Fruit fly (Drosophila melanogaster) whole organism, prepupa: ENCODE data around the gene Hakai.

Source experiments
- Blimp-1 ChIP-seq: fragments of 200-800 bp; sonication (Bioruptor generic); optimal IDR thresholded peaks from 3 replicates; lab custom pipeline; 2017; ENCODE audit warnings: missing biosample characterization, missing genetic modification characterization, mild to moderate bottlenecking, moderate library complexity, missing genetic modification reagents
- CG11294 ChIP-seq: fragments of 200-800 bp; sonication (Bioruptor generic); IDR thresholded peaks from 2 replicates; pipeline ENCODE4 v1.3.6; 2022; ENCODE audit warnings: missing biosample characterization, missing genetic modification characterization
- CG11902 ChIP-seq: fragments of 200-800 bp; sonication (Bioruptor generic); optimal IDR thresholded peaks from 3 replicates; lab custom pipeline; 2016; ENCODE audit warnings: missing biosample characterization, missing genetic modification characterization
- CG15336 ChIP-seq: fragments of 200-800 bp; sonication (Bioruptor generic); IDR thresholded peaks from 2 replicates; pipeline ENCODE4 v1.3.6; 2022; ENCODE audit warnings: missing biosample characterization, missing genetic modification characterization
- CG16779 ChIP-seq: fragments of 200-800 bp; sonication (Bioruptor generic); optimal IDR thresholded peaks from 3 replicates; lab custom pipeline; 2017; ENCODE audit warnings: missing biosample characterization, mild to moderate bottlenecking, missing genetic modification characterization
- CG3032 ChIP-seq: fragments of 200-800 bp; optimal IDR thresholded peaks from 2 replicates; lab custom pipeline; 2019; ENCODE audit warnings: missing biosample characterization, mild to moderate bottlenecking, missing genetic modification characterization, moderate library complexity
- CG32006 ChIP-seq: fragments of 200-800 bp; sonication (Bioruptor generic); optimal IDR thresholded peaks from 3 replicates; lab custom pipeline; 2017; ENCODE audit warnings: missing biosample characterization, mild to moderate bottlenecking, missing genetic modification characterization
- CG3919 ChIP-seq: fragments of 200-800 bp; sonication (Bioruptor generic); optimal IDR thresholded peaks from 3 replicates; lab custom pipeline; 2016; ENCODE audit warnings: missing biosample characterization, missing genetic modification characterization
- CG4318 ChIP-seq: fragments of 200-800 bp; sonication (Bioruptor generic); optimal IDR thresholded peaks from 3 replicates; lab custom pipeline; 2017; ENCODE audit warnings: missing biosample characterization, mild to moderate bottlenecking, missing genetic modification characterization
- CG6276 ChIP-seq: fragments of 200-800 bp; sonication (Bioruptor generic); optimal IDR thresholded peaks from 2 replicates; lab custom pipeline; 2017; ENCODE audit warnings: missing biosample characterization, mild to moderate bottlenecking, missing genetic modification characterization
- CG6792 ChIP-seq: fragments of 200-800 bp; sonication (Bioruptor generic); optimal IDR thresholded peaks from 3 replicates; lab custom pipeline; 2016; ENCODE audit warnings: missing biosample characterization, missing genetic modification characterization
- CG6808 ChIP-seq: fragments of 200-800 bp; sonication (Bioruptor generic); optimal IDR thresholded peaks from 3 replicates; lab custom pipeline; 2017; ENCODE audit warnings: missing biosample characterization, missing genetic modification characterization, mild to moderate bottlenecking, moderate library complexity, missing genetic modification reagents
- CG7368 ChIP-seq: fragments of 200-800 bp; sonication (Bioruptor generic); optimal IDR thresholded peaks from 3 replicates; lab custom pipeline; 2016; ENCODE audit warnings: missing biosample characterization, missing genetic modification characterization
- CG8319 ChIP-seq: fragments of 200-800 bp; sonication (Bioruptor generic); optimal IDR thresholded peaks from 3 replicates; lab custom pipeline; 2016; ENCODE audit warnings: missing biosample characterization, missing genetic modification characterization
- CG8632 ChIP-seq: fragments of 200-800 bp; sonication (Bioruptor generic); optimal IDR thresholded peaks from 3 replicates; lab custom pipeline; 2016; ENCODE audit warnings: missing biosample characterization, missing genetic modification characterization
- CG9139 ChIP-seq: fragments of 200-800 bp; sonication (Bioruptor generic); optimal IDR thresholded peaks from 3 replicates; lab custom pipeline; 2017; ENCODE audit warnings: missing biosample characterization, mild to moderate bottlenecking, missing genetic modification characterization
- Eip75B ChIP-seq: fragments of 200-800 bp; sonication (Bioruptor generic); optimal IDR thresholded peaks from 3 replicates; lab custom pipeline; 2016; ENCODE audit warnings: missing biosample characterization, missing genetic modification characterization
- Eip78C ChIP-seq: fragments of 200-800 bp; sonication (Bioruptor generic); peaks from one replicate; lab custom pipeline; 2016; ENCODE audit warnings: missing biosample characterization, missing genetic modification characterization
- Eip93F ChIP-seq: fragments of 200-800 bp; sonication (Bioruptor generic); optimal IDR thresholded peaks from 2 replicates; lab custom pipeline; 2016; ENCODE audit warnings: missing biosample characterization, mild to moderate bottlenecking, missing genetic modification characterization
- Ets21C ChIP-seq: fragments of 200-800 bp; sonication (Bioruptor generic); optimal IDR thresholded peaks from 3 replicates; lab custom pipeline; 2016; ENCODE audit warnings: missing biosample characterization, missing genetic modification characterization
- Gug ChIP-seq: fragments of 200-800 bp; sonication (Bioruptor generic); IDR thresholded peaks from 2 replicates; pipeline ENCODE4 v1.3.6; 2022; ENCODE audit warnings: missing biosample characterization, missing genetic modification characterization
- Hr38 ChIP-seq: sonication (Bioruptor generic); optimal IDR thresholded peaks from 2 replicates; lab custom pipeline; 2016; ENCODE audit warnings: missing biosample characterization, missing genetic modification characterization
- Hr39 ChIP-seq: fragments of 200-800 bp; sonication (Bioruptor generic); optimal IDR thresholded peaks from 2 replicates; lab custom pipeline; 2016; ENCODE audit warnings: missing biosample characterization, missing genetic modification characterization
- Hr4 ChIP-seq: fragments of 200-800 bp; sonication (Bioruptor generic); optimal IDR thresholded peaks from 3 replicates; lab custom pipeline; 2016; ENCODE audit warnings: missing biosample characterization, missing genetic modification characterization
- OdsH ChIP-seq: fragments of 200-800 bp; sonication (Bioruptor generic); optimal IDR thresholded peaks from 3 replicates; lab custom pipeline; 2016; ENCODE audit warnings: missing biosample characterization, missing genetic modification characterization
- Sox14 ChIP-seq: fragments of 200-800 bp; sonication (Bioruptor generic); optimal IDR thresholded peaks from 3 replicates; lab custom pipeline; 2016; ENCODE audit warnings: missing biosample characterization, missing genetic modification characterization
- Sox15 ChIP-seq: fragments of 200-800 bp; sonication (Bioruptor generic); optimal IDR thresholded peaks from 3 replicates; lab custom pipeline; 2016; ENCODE audit warnings: missing biosample characterization, missing genetic modification characterization
- achi ChIP-seq: fragments of 200-800 bp; sonication (Bioruptor generic); optimal IDR thresholded peaks from 3 replicates; lab custom pipeline; 2016; ENCODE audit warnings: missing biosample characterization, missing genetic modification characterization
- acj6 ChIP-seq: fragments of 200-800 bp; sonication (Bioruptor generic); optimal IDR thresholded peaks from 3 replicates; lab custom pipeline; 2016; ENCODE audit warnings: missing biosample characterization, missing genetic modification characterization
- cyc ChIP-seq: fragments of 200-800 bp; sonication (Bioruptor generic); optimal IDR thresholded peaks from 3 replicates; lab custom pipeline; 2016; ENCODE audit warnings: missing biosample characterization, missing genetic modification characterization
- dac ChIP-seq: fragments of 200-800 bp; sonication (Bioruptor generic); optimal IDR thresholded peaks from 2 replicates; lab custom pipeline; 2017; ENCODE audit warnings: missing biosample characterization, mild to moderate bottlenecking, missing genetic modification characterization
- dsx ChIP-seq: fragments of 200-800 bp; optimal IDR thresholded peaks from 3 replicates; lab custom pipeline; 2019; ENCODE audit warnings: missing biosample characterization, mild to moderate bottlenecking, missing genetic modification characterization, moderate library complexity; ENCODE audit not compliant: poor library complexity, severe bottlenecking
- eg ChIP-seq: fragments of 200-800 bp; sonication (Bioruptor generic); IDR thresholded peaks from 3 replicates; pipeline ENCODE4 v1.3.6; 2022; ENCODE audit warnings: missing biosample characterization, missing genetic modification characterization
- esn ChIP-seq: fragments of 200-800 bp; sonication (Bioruptor generic); optimal IDR thresholded peaks from 2 replicates; lab custom pipeline; 2016; ENCODE audit warnings: missing biosample characterization, mild to moderate bottlenecking, missing genetic modification characterization, moderate library complexity
- fd59A ChIP-seq: fragments of 200-800 bp; sonication (Bioruptor generic); optimal IDR thresholded peaks from 2 replicates; lab custom pipeline; 2017; ENCODE audit warnings: missing biosample characterization, mild to moderate bottlenecking, missing genetic modification characterization, missing genetic modification reagents
- fd85E ChIP-seq: fragments of 200-800 bp; sonication (Bioruptor generic); optimal IDR thresholded peaks from 3 replicates; lab custom pipeline; 2016; ENCODE audit warnings: missing biosample characterization, missing genetic modification characterization
- fkh ChIP-seq: fragments of 200-800 bp; sonication (Bioruptor generic); optimal IDR thresholded peaks from 3 replicates; lab custom pipeline; 2017; ENCODE audit warnings: missing biosample characterization, mild to moderate bottlenecking, missing genetic modification characterization, moderate library complexity
- net ChIP-seq: fragments of 200-800 bp; sonication (Bioruptor generic); optimal IDR thresholded peaks from 3 replicates; lab custom pipeline; 2016; ENCODE audit warnings: missing biosample characterization, missing genetic modification characterization
- pdm3 ChIP-seq: fragments of 200-800 bp; sonication (Bioruptor generic); optimal IDR thresholded peaks from 3 replicates; lab custom pipeline; 2016; ENCODE audit warnings: missing biosample characterization, missing genetic modification characterization
- ss ChIP-seq, 2 experiments: fragments of 200-800 bp; sonication (Bioruptor generic); optimal IDR thresholded peaks; 2 replicates in 1 of 2; 3 replicates in 1 of 2; lab custom pipeline; 2017 to 2018; ENCODE audit warnings: mild to moderate bottlenecking in 2 of 2, missing biosample characterization in 2 of 2, missing genetic modification characterization in 2 of 2, moderate library complexity in 1 of 2
- vri ChIP-seq: fragments of 200-800 bp; sonication (Bioruptor generic); optimal IDR thresholded peaks from 3 replicates; lab custom pipeline; 2016; ENCODE audit warnings: missing biosample characterization, mild to moderate bottlenecking, missing genetic modification characterization

Hakai gene

DNA sequence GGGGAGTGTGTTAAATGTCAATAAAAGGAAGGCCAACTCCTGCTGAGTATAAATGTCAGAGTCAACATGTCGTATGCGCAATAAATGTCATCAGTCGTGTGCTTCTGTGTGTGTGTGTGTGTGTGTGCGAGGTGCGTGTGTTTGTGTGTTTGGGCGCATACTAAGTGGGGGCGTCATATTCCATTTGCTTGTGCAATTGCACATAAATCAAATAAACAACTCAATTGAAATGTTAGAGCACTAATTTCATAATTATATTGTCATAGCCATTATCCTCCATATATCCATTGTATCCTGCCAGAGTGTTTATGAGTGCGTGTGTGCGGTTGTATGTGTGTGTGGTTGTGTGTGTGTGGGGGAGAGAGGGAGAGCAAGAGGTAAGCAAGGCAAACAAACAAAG lies 11.8 kb upstream of the Hakai start:
- no peak for TF ChIP-seq CG11902 (GFP tag; lab: Kevin White, UChicago)
- TF ChIP-seq fd85E (GFP tag; lab: Kevin White, UChicago) = no peak

DNA sequence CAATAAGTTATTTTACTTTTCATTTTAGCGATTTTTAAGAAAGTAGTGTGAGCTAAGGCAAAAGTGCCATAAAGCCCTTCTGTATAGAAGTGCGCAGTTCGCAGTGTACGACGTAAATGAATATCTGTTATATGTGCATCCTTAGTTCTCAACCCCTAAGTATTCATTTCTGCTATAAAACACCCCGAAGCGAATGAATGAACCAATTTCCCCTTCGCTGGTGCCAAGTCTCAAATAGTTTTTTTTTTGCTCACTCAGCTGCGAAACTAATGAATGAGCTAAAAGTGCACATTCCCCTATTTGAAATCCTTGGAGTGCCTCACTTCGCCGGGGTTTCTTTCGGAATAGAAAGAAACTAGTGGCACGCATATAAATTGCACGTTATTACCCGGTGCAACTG lies 8.4 kb upstream of the Hakai start:
- no peak for TF ChIP-seq CG16779
- no peak for TF ChIP-seq cyc (GFP tag; lab: Kevin White, UChicago)
- no peak for TF ChIP-seq CG4318 (GFP tag; lab: Kevin White, UChicago)
- no peak for TF ChIP-seq CG3032 (tag; lab: Kevin White, UChicago)
- TF ChIP-seq dsx (GFP tag; lab: Kevin White, UChicago) = no peak
- no peak for TF ChIP-seq CG8632 (GFP tag; lab: Kevin White, UChicago)
- no peak for TF ChIP-seq CG32006
- TF ChIP-seq pdm3 (GFP tag; lab: Kevin White, UChicago) = no peak
- TF ChIP-seq Blimp-1 (GFP tag; lab: Kevin White, UChicago) = no peak
- TF ChIP-seq CG6808 (GFP tag; lab: Kevin White, UChicago) = no peak

DNA sequence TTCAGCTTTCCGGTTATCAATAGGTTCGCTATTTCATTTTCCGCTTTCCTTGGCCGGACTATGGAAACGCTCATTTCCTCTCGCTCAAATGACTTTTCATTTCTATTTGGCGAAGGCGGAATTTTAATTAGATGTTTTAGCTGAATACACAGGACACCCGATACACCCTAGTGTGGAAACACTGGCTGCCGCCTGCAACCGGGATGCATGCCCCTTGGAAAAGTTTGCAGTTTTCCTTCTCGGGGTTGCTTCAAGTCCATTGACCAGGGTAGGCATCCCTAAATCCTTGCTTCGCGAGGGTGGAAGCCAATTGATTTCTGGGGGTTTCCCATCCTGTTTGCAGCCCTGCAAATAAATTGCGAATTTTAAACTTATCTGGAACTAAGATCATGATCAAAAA lies 6.7 kb upstream of the Hakai start:
- TF ChIP-seq CG9139 (no peak), CG16779 (no peak), Hr39 (GFP tag; lab: Kevin White, UChicago) (no peak)

DNA sequence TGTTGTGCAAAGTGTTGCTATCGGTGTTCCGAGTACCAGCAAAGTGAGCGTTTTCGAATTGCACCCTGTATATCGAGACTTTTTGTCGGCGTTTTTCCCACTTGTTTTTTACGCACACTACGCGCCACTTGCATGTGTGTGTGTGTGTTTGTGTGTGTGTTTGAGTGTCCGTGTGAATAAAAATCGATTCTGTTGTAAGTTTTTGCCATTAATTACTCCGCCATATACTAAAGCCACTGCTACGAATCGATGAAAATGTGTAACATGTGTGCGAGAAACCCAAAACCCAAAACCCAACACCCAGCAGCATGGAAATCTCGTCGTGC lies 5.0 kb upstream of the Hakai start:
- TF ChIP-seq cyc (GFP tag; lab: Kevin White, UChicago) (no peak), CG32006 (peak; percentile 29)

DNA sequence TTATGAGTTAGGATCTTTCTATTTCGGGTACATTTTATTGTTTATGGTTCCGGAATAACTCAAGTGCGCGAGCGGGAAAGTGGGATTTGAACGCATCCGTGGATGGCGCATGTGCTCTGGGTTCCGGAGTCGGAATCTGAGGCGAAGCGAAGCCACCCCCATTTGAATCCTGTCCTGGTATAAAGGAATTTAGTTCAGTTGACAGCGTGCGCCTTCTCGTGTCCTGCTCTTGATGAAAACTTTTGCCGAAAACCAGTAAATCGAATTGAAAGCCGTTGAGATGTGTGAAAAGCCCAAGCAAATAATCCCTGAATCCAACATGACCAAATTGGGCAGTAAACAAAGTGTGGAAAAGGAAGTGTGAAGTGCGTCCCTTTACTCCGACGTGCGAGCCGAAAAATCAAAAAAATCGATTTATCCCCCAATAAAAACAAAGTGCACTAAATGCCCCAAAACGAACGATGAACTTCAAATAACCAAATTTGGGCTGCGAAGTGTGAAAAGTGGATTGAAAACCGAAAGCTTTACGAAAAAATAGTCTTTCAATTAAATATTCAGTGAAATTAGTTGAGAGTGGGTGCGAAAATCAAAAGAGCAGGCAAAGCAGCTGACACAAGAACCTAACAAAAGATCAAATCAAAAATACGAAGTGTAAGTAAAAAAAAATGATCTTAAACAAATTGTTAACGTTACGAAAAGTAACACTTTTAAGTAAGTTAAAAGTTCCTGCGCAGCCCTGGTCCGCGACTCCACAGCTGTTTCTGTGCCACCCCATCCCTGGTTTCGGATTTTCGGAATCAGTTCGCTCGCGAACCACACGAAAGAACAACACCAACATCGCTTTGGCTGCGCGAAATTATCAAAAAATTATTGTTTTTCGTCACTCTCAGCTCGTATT lies 4.4 kb upstream of the Hakai start, which contains the start of gene Lar:
Gene Lar, plus strand, starts transcription at position 188 of the 898 bp plus-strand sequence.
- TF ChIP-seq ss (GFP tag; optimal IDR thresholded peaks at IDR 0.05; lab: Kevin White, UChicago) = no peak
- TF ChIP-seq OdsH = peak; percentile 59
- TF ChIP-seq CG6792 (GFP tag; lab: Kevin White, UChicago) = peak; percentile 29
- TF ChIP-seq Blimp-1 (GFP tag; lab: Kevin White, UChicago) = no peak
- no peak for TF ChIP-seq Hr38 (GFP tag; lab: Kevin White, UChicago)
- TF ChIP-seq fd59A = no peak
- TF ChIP-seq eg (GFP tag; lab: Robert Waterston, UW) = peak; percentile 56
- peak; percentile 36 for TF ChIP-seq CG7368 (GFP tag; lab: Kevin White, UChicago)
- peak; percentile 56 for TF ChIP-seq esn (GFP tag; lab: Kevin White, UChicago)
- TF ChIP-seq CG6276 (GFP tag; lab: Kevin White, UChicago) = no peak
- peak; percentile 59 for TF ChIP-seq Hr4
- peak; percentile 56; the same call in 1 of the 2 replicates for TF ChIP-seq CG15336
- no peak for TF ChIP-seq vri (GFP tag; lab: Kevin White, UChicago)
- peak; percentile 47 for TF ChIP-seq CG3032 (tag; lab: Kevin White, UChicago)
- TF ChIP-seq CG32006 = peak; percentile 41
- TF ChIP-seq Sox14 (GFP tag; lab: Kevin White, UChicago) = peak; percentile 59
- no peak for TF ChIP-seq CG4318 (GFP tag; lab: Kevin White, UChicago)
- no peak for TF ChIP-seq dsx (GFP tag; lab: Kevin White, UChicago)
- peak; percentile 23 for TF ChIP-seq achi (GFP tag; lab: Kevin White, UChicago)
- TF ChIP-seq CG3919 (GFP tag; lab: Kevin White, UChicago) = peak; percentile 70
- TF ChIP-seq Sox15 (GFP tag; lab: Kevin White, UChicago) = peak; percentile 45
- TF ChIP-seq cyc (GFP tag; lab: Kevin White, UChicago) = peak; percentile 69
- TF ChIP-seq CG8632 (GFP tag; lab: Kevin White, UChicago) = peak; percentile 32
- TF ChIP-seq net (GFP tag; lab: Kevin White, UChicago) = peak; percentile 43
- TF ChIP-seq acj6 = peak; percentile 58
- TF ChIP-seq Eip75B (GFP tag; lab: Kevin White, UChicago) = peak; percentile 63
- TF ChIP-seq Eip93F (GFP tag; lab: Kevin White, UChicago) = no peak
- TF ChIP-seq CG11294 = no peak
- no peak for TF ChIP-seq fkh (GFP tag; lab: Kevin White, UChicago)
- no peak for TF ChIP-seq Eip78C (GFP tag; lab: Kevin White, UChicago)
- peak; percentile 45 for TF ChIP-seq dac (GFP tag; lab: Kevin White, UChicago)
- TF ChIP-seq CG8319 (GFP tag; lab: Kevin White, UChicago) = no peak
- TF ChIP-seq Ets21C (GFP tag; lab: Kevin White, UChicago) = peak; percentile 40
- no peak for TF ChIP-seq CG16779
- peak; percentile 26; the same call in 1 of the 2 replicates for TF ChIP-seq Gug (GFP tag; lab: Robert Waterston, UW)
